Worm (Caenorhabditis elegans): ENCODE results near the gene npp-18.

DNA sequence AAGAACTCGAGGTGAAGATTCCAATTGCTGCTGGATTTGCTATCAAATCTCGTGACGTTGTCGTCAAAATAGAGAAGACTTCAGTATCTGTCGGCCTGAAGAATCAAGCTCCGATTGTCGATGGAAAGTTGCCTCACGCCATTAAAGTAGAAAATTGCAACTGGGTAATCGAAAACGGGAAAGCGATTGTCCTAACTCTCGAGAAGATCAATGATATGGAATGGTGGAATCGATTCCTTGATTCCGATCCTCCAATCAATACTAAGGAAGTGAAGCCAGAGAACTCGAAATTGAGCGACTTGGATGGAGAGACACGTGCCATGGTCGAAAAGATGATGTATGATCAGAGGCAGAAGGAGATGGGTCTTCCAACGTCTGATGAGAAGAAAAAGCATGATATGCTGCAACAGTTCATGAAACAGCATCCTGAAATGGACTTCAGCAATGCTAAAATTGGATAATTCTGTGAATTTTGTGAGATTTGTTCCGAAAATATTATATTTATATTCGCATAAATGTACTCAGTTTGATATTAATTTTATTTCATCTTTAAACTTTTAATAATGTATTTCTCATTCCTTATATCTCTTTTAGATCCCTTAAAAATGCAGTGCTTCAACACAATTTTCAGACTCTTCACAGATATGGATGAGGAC lies 45.6 kb downstream of the npp-18 start, which contains the start of gene dro-1:
- TF ChIP-seq hmbx-1 (tag; optimal IDR thresholded peaks at IDR 0.05) (no peak), tra-4 (tag; optimal IDR thresholded peaks at IDR 0.05) (no peak), pes-1 (GFP tag; IDR thresholded peaks at IDR 0.05) (no peak), tbx-11 (GFP tag; IDR thresholded peaks at IDR 0.05) (no peak), ama-1 (optimal IDR thresholded peaks at IDR 0.05) (no peak), tbx-37 (GFP tag; conservative IDR thresholded peaks at IDR 0.05) (no peak), flt-1 (GFP tag; IDR thresholded peaks at IDR 0.05) (no peak), ceh-13 (GFP tag; optimal IDR thresholded peaks at IDR 0.05) (no peak), ets-7 (tag; optimal IDR thresholded peaks at IDR 0.05) (no peak), F13C5.2 (tag; optimal IDR thresholded peaks at IDR 0.05) (no peak), sea-1 (GFP tag; conservative IDR thresholded peaks at IDR 0.05) (no peak), aly-1 (tag; optimal IDR thresholded peaks at IDR 0.05) (no peak), scrt-1 (GFP tag; IDR thresholded peaks at IDR 0.05) (no peak), hnd-1 (tag; optimal IDR thresholded peaks at IDR 0.05) (no peak)
